Worm (Caenorhabditis elegans) whole organism, young adult: ENCODE measurements around the gene cdh-9.

Experiments used
- B0261.1 ChIP-seq: sonication (generic microtip); optimal IDR thresholded peaks from 2 replicates; lab custom pipeline; 2016; ENCODE audit warnings: mild to moderate bottlenecking, missing genetic modification characterization, moderate library complexity, missing compliant biosample characterization
- B0336.3 ChIP-seq: fragments of 200-800 bp; sonication (Bioruptor generic); IDR thresholded peaks from 2 replicates; pipeline ENCODE4 v1.3.6; 2022; ENCODE audit warnings: missing genetic modification characterization, missing compliant biosample characterization
- D2030.7 ChIP-seq: fragments of 200-800 bp; sonication (Bioruptor generic); IDR thresholded peaks from 2 replicates; pipeline ENCODE4 v1.3.6; 2022; ENCODE audit warnings: missing genetic modification reagents, missing genetic modification characterization, missing compliant biosample characterization
- F22D6.2 ChIP-seq: sonication (generic microtip); optimal IDR thresholded peaks from 2 replicates; lab custom pipeline; 2016; ENCODE audit warnings: mild to moderate bottlenecking, missing genetic modification characterization, missing compliant biosample characterization
- F33H1.4 ChIP-seq: fragments of 200-800 bp; sonication (Bioruptor generic); IDR thresholded peaks from 2 replicates; pipeline ENCODE4 v1.3.6; 2022; ENCODE audit warnings: missing genetic modification reagents, missing genetic modification characterization, missing compliant biosample characterization
- F39B2.1 ChIP-seq: fragments of 200-800 bp; sonication (Bioruptor generic); IDR thresholded peaks from 2 replicates; pipeline ENCODE4 v1.3.6; 2022; ENCODE audit warnings: missing genetic modification reagents, missing genetic modification characterization, missing compliant biosample characterization
- F49E8.2 ChIP-seq: sonication (generic microtip); optimal IDR thresholded peaks from 3 replicates; lab custom pipeline; 2017; ENCODE audit warnings: missing genetic modification characterization, mild to moderate bottlenecking, missing compliant biosample characterization, antibody characterized with exemption, moderate library complexity; ENCODE audit not compliant: insufficient read depth
- F55B11.4 ChIP-seq: sonication (generic microtip); optimal IDR thresholded peaks from 2 replicates; lab custom pipeline; 2016; ENCODE audit warnings: missing compliant biosample characterization, missing genetic modification characterization, borderline replicate concordance; ENCODE audit not compliant: insufficient read depth
- K11D2.4 ChIP-seq: fragments of 200-800 bp; sonication (Bioruptor generic); IDR thresholded peaks from 2 replicates; pipeline ENCODE4 v1.3.6; 2022; ENCODE audit warnings: missing genetic modification reagents, missing genetic modification characterization, missing compliant biosample characterization
- ZK185.1 ChIP-seq: sonication (generic microtip); optimal IDR thresholded peaks from 2 replicates; lab custom pipeline; 2016; ENCODE audit warnings: mild to moderate bottlenecking, missing genetic modification characterization, missing compliant biosample characterization; ENCODE audit not compliant: poor library complexity, severe bottlenecking
- akir-1 ChIP-seq: fragments of 200-800 bp; sonication (Bioruptor generic); optimal IDR thresholded peaks from 2 replicates; lab custom pipeline; 2018; ENCODE audit warnings: mild to moderate bottlenecking, missing genetic modification characterization, moderate library complexity, missing compliant biosample characterization
- aptf-2 ChIP-seq: fragments of 200-800 bp; sonication (Bioruptor generic); conservative IDR thresholded peaks from 2 replicates; pipeline ENCODE4 v1.3.6; 2022; ENCODE audit warnings: missing genetic modification reagents, missing genetic modification characterization, missing compliant biosample characterization
- aptf-3 ChIP-seq: fragments of 200-800 bp; sonication (Bioruptor generic); IDR thresholded peaks from 2 replicates; pipeline ENCODE4 v1.3.6; 2022; ENCODE audit warnings: missing genetic modification characterization, missing compliant biosample characterization
- atf-7 ChIP-seq: sonication (generic microtip); optimal IDR thresholded peaks from 2 replicates; lab custom pipeline; 2017; ENCODE audit warnings: mild to moderate bottlenecking, missing genetic modification characterization, missing compliant biosample characterization
- attf-3 ChIP-seq: fragments of 200-800 bp; sonication (Bioruptor generic); conservative IDR thresholded peaks from 2 replicates; pipeline ENCODE4 v1.3.6; 2022; ENCODE audit warnings: missing genetic modification reagents, missing genetic modification characterization, missing compliant biosample characterization
- ccch-3 ChIP-seq: fragments of 200-800 bp; sonication (Bioruptor generic); optimal IDR thresholded peaks from 2 replicates; lab custom pipeline; 2018; ENCODE audit warnings: mild to moderate bottlenecking, missing genetic modification characterization, missing compliant biosample characterization
- cebp-1 ChIP-seq, 2 experiments: fragments of 200-800 bp in 1 of 2; sonication (Bioruptor generic) in 1 of 2; sonication (generic microtip) in 1 of 2; IDR thresholded peaks in 1 of 2; optimal IDR thresholded peaks in 1 of 2; 2 replicates each; pipeline versions ENCODE4 v1.3.6 to Lab custom; 2017 to 2022; ENCODE audit warnings: missing compliant biosample characterization in 2 of 2, missing genetic modification characterization in 2 of 2, mild to moderate bottlenecking in 1 of 2, missing genetic modification reagents in 1 of 2, moderate library complexity in 1 of 2
- ceh-27 ChIP-seq: fragments of 200-800 bp; sonication (Bioruptor generic); optimal IDR thresholded peaks from 2 replicates; lab custom pipeline; 2018; ENCODE audit warnings: mild to moderate bottlenecking, missing genetic modification characterization, moderate library complexity, missing compliant biosample characterization
- ceh-40 ChIP-seq: fragments of 200-800 bp; sonication (Bioruptor generic); IDR thresholded peaks from 2 replicates; pipeline ENCODE4 v1.3.6; 2022; ENCODE audit warnings: missing genetic modification characterization, missing compliant biosample characterization
- ceh-79 ChIP-seq: sonication (generic microtip); optimal IDR thresholded peaks from 2 replicates; lab custom pipeline; 2017; ENCODE audit warnings: mild to moderate bottlenecking, missing genetic modification characterization, missing compliant biosample characterization
- dpl-1 ChIP-seq: fragments of 150-350 bp; optimal IDR thresholded peaks from 2 replicates; lab custom pipeline; 2014; ENCODE audit warnings: missing biosample characterization, missing genetic modification reagents, missing genetic modification characterization
- egl-18 ChIP-seq: fragments of 200-800 bp; sonication (Bioruptor generic); IDR thresholded peaks from 2 replicates; pipeline ENCODE4 v1.3.6; 2022; ENCODE audit warnings: missing genetic modification reagents, missing genetic modification characterization, missing compliant biosample characterization
- hlh-26 ChIP-seq: fragments of 200-800 bp; sonication (Bioruptor generic); conservative IDR thresholded peaks from 2 replicates; pipeline ENCODE4 v1.3.6; 2022; ENCODE audit warnings: missing genetic modification reagents, missing genetic modification characterization, missing compliant biosample characterization
- hmg-1.2 ChIP-seq: fragments of 200-800 bp; sonication (Bioruptor generic); IDR thresholded peaks from 2 replicates; pipeline ENCODE4 v1.3.6; 2022; ENCODE audit warnings: missing genetic modification reagents, missing genetic modification characterization, missing compliant biosample characterization
- hmg-20 ChIP-seq: fragments of 200-800 bp; sonication (Bioruptor generic); IDR thresholded peaks from 2 replicates; pipeline ENCODE4 v1.3.6; 2022; ENCODE audit warnings: missing genetic modification reagents, missing genetic modification characterization, missing compliant biosample characterization
- hsf-1 ChIP-seq: fragments of 200-800 bp; sonication (Bioruptor generic); IDR thresholded peaks from 2 replicates; pipeline ENCODE4 v1.3.6; 2022; ENCODE audit warnings: missing genetic modification reagents, missing genetic modification characterization, missing compliant biosample characterization
- lin-54 ChIP-seq: fragments of 200-800 bp; sonication (Bioruptor generic); optimal IDR thresholded peaks from 2 replicates; lab custom pipeline; 2018; ENCODE audit warnings: mild to moderate bottlenecking, missing genetic modification characterization, missing compliant biosample characterization
- madf-10 ChIP-seq: sonication (generic microtip); optimal IDR thresholded peaks from 2 replicates; lab custom pipeline; 2016; ENCODE audit warnings: mild to moderate bottlenecking, missing genetic modification characterization, missing compliant biosample characterization
- mcd-1 ChIP-seq: fragments of 200-800 bp; sonication (Bioruptor generic); IDR thresholded peaks from 2 replicates; pipeline ENCODE4 v1.3.6; 2022; ENCODE audit warnings: missing genetic modification reagents, missing genetic modification characterization, missing compliant biosample characterization
- mel-28 ChIP-seq: sonication (generic microtip); optimal IDR thresholded peaks from 2 replicates; lab custom pipeline; 2016; ENCODE audit warnings: borderline replicate concordance, mild to moderate bottlenecking, missing genetic modification characterization, missing compliant biosample characterization
- mxl-1 ChIP-seq: sonication (generic microtip); optimal IDR thresholded peaks from 2 replicates; lab custom pipeline; 2016; ENCODE audit warnings: missing genetic modification characterization, missing compliant biosample characterization
- nfyb-1 ChIP-seq: fragments of 200-800 bp; sonication (Bioruptor generic); IDR thresholded peaks from 2 replicates; pipeline ENCODE4 v1.3.6; 2022; ENCODE audit warnings: missing genetic modification reagents, missing genetic modification characterization, missing compliant biosample characterization
- nhr-179 ChIP-seq: sonication (generic microtip); optimal IDR thresholded peaks from 2 replicates; lab custom pipeline; 2016; ENCODE audit warnings: mild to moderate bottlenecking, missing genetic modification characterization, missing compliant biosample characterization
- nhr-27 ChIP-seq: fragments of 200-800 bp; sonication (Bioruptor generic); optimal IDR thresholded peaks from 2 replicates; lab custom pipeline; 2018; ENCODE audit warnings: mild to moderate bottlenecking, missing genetic modification characterization, moderate library complexity, missing compliant biosample characterization
- sdz-38 ChIP-seq: sonication (generic microtip); optimal IDR thresholded peaks from 2 replicates; lab custom pipeline; 2016; ENCODE audit warnings: missing genotype, missing genetic modification characterization, missing compliant biosample characterization
- somi-1 ChIP-seq: fragments of 200-800 bp; sonication (Bioruptor generic); optimal IDR thresholded peaks from 2 replicates; lab custom pipeline; 2018; ENCODE audit warnings: mild to moderate bottlenecking, missing genetic modification characterization, missing compliant biosample characterization
- tbp1 ChIP-seq: fragments of 200-800 bp; sonication (Bioruptor generic); optimal IDR thresholded peaks from 2 replicates; lab custom pipeline; 2018; ENCODE audit warnings: mild to moderate bottlenecking, missing genetic modification characterization, missing compliant biosample characterization
- unc-130 ChIP-seq: sonication (generic microtip); optimal IDR thresholded peaks from 2 replicates; lab custom pipeline; 2016; ENCODE audit warnings: missing genetic modification reagents, missing genetic modification characterization, missing compliant biosample characterization
- xnd-1 ChIP-seq: sonication (generic microtip); optimal IDR thresholded peaks from 2 replicates; lab custom pipeline; 2016; ENCODE audit warnings: missing genotype, missing genetic modification reagents, missing genetic modification characterization, missing compliant biosample characterization
- zfh-2 ChIP-seq: fragments of 200-800 bp; sonication (Bioruptor generic); conservative IDR thresholded peaks from 2 replicates; pipeline ENCODE4 v1.3.6; 2022; ENCODE audit warnings: missing genetic modification reagents, missing genetic modification characterization, missing compliant biosample characterization
- ztf-18 ChIP-seq: sonication (generic microtip); optimal IDR thresholded peaks from 2 replicates; lab custom pipeline; 2016; ENCODE audit warnings: missing genotype, mild to moderate bottlenecking, missing genetic modification characterization, missing compliant biosample characterization
- ztf-22 ChIP-seq: fragments of 200-800 bp; sonication (Bioruptor generic); optimal IDR thresholded peaks from 2 replicates; lab custom pipeline; 2018; ENCODE audit warnings: mild to moderate bottlenecking, missing genetic modification characterization, moderate library complexity, missing compliant biosample characterization

The cdh-9 gene

DNA sequence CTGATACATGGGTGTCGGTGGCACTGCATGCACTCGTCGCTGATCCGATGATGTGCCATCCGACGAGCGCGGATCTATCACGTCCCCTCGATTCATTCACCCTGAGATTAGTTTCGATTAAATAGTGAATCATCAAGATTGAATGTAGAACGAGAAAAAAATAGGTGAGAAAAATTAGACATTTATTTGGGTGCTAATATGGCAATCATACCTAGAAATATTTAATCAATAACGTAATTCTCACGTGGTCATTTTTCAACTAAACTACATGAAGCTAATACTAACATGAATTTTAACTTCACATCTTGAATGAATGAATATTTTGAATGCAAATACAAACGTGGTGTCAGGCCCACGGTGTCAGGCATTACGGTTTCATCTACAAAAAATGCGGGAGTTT is 14.4 kb downstream of the cdh-9 start, which contains the start of gene F59C12.3:
Gene F59C12.3, minus strand, starts transcription at position 101 of the 400 bp plus-strand sequence.
- TF ChIP-seq mcd-1 (GFP tag; lab: Robert Waterston, UW) = no peak
- no peak for TF ChIP-seq ceh-79
- TF ChIP-seq ZK185.1 (tag; lab: Kevin White, UChicago) = no peak
- no peak for TF ChIP-seq hmg-20 (GFP tag; lab: Robert Waterston, UW)
- TF ChIP-seq attf-3 (GFP tag; lab: Robert Waterston, UW) = no peak
- TF ChIP-seq nhr-27 (tag; lab: Kevin White, UChicago) = no peak
- TF ChIP-seq, all 124 proteins: peak for 0

DNA sequence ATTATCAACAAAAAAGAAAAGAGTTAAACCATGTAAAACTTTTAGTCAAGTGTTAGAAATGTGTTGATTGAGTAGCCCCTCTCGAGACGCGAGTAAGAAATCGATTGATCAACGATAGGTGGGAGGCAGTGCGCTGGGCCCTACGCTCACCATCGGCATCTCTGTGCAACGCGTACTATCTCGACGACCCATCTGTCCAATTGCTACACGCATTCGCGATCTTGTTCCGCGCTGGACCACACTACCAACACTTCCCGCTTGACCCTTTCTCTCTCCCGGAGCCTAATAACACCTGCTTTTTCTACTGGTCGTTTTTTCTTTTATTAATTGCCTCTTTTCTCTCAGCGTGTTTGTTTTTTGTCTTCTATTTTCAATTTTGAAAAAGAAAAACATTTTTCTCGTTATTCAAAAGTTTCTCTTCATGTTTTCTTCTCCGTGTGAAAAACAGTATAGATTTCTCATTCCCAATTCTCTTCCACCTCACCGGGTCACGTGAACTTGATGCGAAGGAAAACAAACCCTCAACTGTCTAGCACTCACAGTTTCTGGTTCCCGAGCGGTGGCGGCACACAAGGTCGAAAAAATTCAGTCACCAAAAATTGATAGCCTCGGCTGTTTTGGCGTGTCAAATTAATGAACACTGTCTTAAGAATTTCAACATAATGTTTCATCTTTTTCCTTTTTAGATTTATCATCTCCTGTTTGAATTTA is 16.5 kb downstream of the cdh-9 start:
- no peak for TF ChIP-seq somi-1
- no peak for TF ChIP-seq atf-7 (tag; lab: Kevin White, UChicago)
- 0 out of 2 replicates have a peak, but pooled peaks have one; percentile 29 for TF ChIP-seq K11D2.4 (GFP tag; lab: Robert Waterston, UW)
- TF ChIP-seq hlh-26 (GFP tag; lab: Robert Waterston, UW) = no peak
- TF ChIP-seq cebp-1 (GFP tag; IDR thresholded peaks at IDR 0.05; lab: Robert Waterston, UW) = no peak
- TF ChIP-seq cebp-1 (tag; optimal IDR thresholded peaks at IDR 0.05; lab: Kevin White, UChicago) = peak; percentile 3
- no peak for TF ChIP-seq ceh-27 (GFP tag; lab: Kevin White, UChicago)
- no peak for TF ChIP-seq madf-10
- no peak for TF ChIP-seq attf-3 (GFP tag; lab: Robert Waterston, UW)
- no peak for TF ChIP-seq xnd-1 (tag; lab: Kevin White, UChicago)
- TF ChIP-seq F39B2.1 (GFP tag; lab: Robert Waterston, UW) = no peak
- no peak for TF ChIP-seq F55B11.4 (tag; lab: Kevin White, UChicago)
- no peak for TF ChIP-seq unc-130 (GFP tag; lab: Kevin White, UChicago)
- peak; percentile 59 for TF ChIP-seq zfh-2 (GFP tag; lab: Robert Waterston, UW)
- no peak for TF ChIP-seq hsf-1 (GFP tag; lab: Robert Waterston, UW)
- TF ChIP-seq aptf-3 (GFP tag; lab: Robert Waterston, UW) = no peak
- peak; percentile 42; the same call in 1 of the 2 replicates for TF ChIP-seq hmg-1.2 (GFP tag; lab: Robert Waterston, UW)
- no peak for TF ChIP-seq F33H1.4
- no peak for TF ChIP-seq ztf-22 (GFP tag; lab: Kevin White, UChicago)
- no peak for TF ChIP-seq F49E8.2 (tag; lab: Kevin White, UChicago)
- TF ChIP-seq mxl-1 = no peak
- no peak for TF ChIP-seq ceh-40 (GFP tag; lab: Robert Waterston, UW)
- TF ChIP-seq lin-54 (GFP tag; lab: Kevin White, UChicago) = no peak
- no peak for TF ChIP-seq B0261.1
- TF ChIP-seq F22D6.2 (tag; lab: Kevin White, UChicago) = no peak
- no peak for TF ChIP-seq ZK185.1 (tag; lab: Kevin White, UChicago)
- TF ChIP-seq nhr-179 = no peak
- no peak for TF ChIP-seq tbp1

DNA sequence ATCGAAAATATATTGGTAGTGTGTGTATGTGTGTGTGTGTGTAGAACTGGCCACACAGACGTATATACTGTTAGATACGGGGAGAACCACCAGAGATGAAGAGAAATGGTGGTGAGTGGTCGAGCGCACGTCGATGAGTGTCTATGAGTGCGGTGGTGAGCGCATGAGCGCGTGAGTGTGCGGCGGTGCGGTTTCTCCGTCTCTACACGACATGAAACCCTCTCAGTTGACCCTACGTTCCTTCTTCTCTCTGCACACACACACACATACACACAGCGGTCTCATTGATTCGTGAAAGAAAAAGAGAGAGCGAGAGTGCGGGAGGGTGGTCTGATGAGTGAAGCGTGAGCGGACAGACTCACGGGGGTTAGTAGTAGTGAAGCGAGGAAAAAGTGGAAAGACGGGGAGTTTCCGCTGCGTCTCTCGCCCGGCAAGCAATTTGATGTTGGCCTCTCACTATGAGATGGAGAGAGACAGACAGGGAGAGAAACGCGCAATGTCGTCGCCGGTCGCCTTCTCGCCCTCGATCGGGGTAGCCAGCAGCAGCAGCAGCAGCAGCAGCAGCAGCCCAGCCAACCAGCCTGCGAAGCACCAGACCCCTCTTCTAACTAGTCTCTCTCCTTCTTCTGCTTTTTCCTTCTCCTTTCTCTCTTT is 17.4 kb downstream of the cdh-9 start:
- peak; percentile 70 for TF ChIP-seq tbp1
- no peak for TF ChIP-seq dpl-1 (GFP tag; lab: Kevin White, UChicago)
- TF ChIP-seq sdz-38 (tag; lab: Kevin White, UChicago) = no peak
- 0 out of 2 replicates have a peak, but pooled peaks have one; percentile 41 for TF ChIP-seq aptf-2 (GFP tag; lab: Robert Waterston, UW)
- no peak for TF ChIP-seq ccch-3 (GFP tag; lab: Kevin White, UChicago)
- TF ChIP-seq D2030.7 (GFP tag; lab: Robert Waterston, UW) = no peak
- TF ChIP-seq egl-18 (GFP tag; lab: Robert Waterston, UW) = no peak
- TF ChIP-seq mel-28 = no peak
- peak; percentile 61 for TF ChIP-seq ztf-18 (tag; lab: Kevin White, UChicago)
- TF ChIP-seq B0336.3 (GFP tag; lab: Robert Waterston, UW) = peak; percentile 98
- no peak for TF ChIP-seq ceh-40 (GFP tag; lab: Robert Waterston, UW)
- peak; percentile 94 for TF ChIP-seq nfyb-1 (GFP tag; lab: Robert Waterston, UW)
- peak; percentile 95 for TF ChIP-seq madf-10
- TF ChIP-seq F55B11.4 (tag; lab: Kevin White, UChicago) = no peak
- TF ChIP-seq cebp-1 (GFP tag; IDR thresholded peaks at IDR 0.05; lab: Robert Waterston, UW) = peak; percentile 71; the same call in 1 of the 2 replicates
- peak; percentile 94 for TF ChIP-seq cebp-1 (tag; optimal IDR thresholded peaks at IDR 0.05; lab: Kevin White, UChicago)
- 0 out of 2 replicates have a peak, but pooled peaks have one; percentile 43 for TF ChIP-seq attf-3 (GFP tag; lab: Robert Waterston, UW)
- TF ChIP-seq akir-1 = peak; percentile 70
